Worm (Caenorhabditis elegans) whole organism, L3 larva: Measurements from ENCODE around the gene irld-21.

ENCODE experiments used
- egl-27 ChIP-seq: sonication (generic microtip); optimal IDR thresholded peaks from 4 replicates; lab custom pipeline; 2017; ENCODE audit warnings: missing biosample characterization, missing genetic modification reagents, missing genetic modification characterization
- elt-2 ChIP-seq: sonication (generic microtip); optimal IDR thresholded peaks from 2 replicates; lab custom pipeline; 2016; ENCODE audit warnings: missing genetic modification reagents, mild to moderate bottlenecking, missing genetic modification characterization, missing compliant biosample characterization
- elt-3 ChIP-seq, 3 experiments: fragments of 150-350 bp in 1 of 3; sonication (generic microtip) in 2 of 3; optimal IDR thresholded peaks; 2 replicates in 2 of 3; 4 replicates in 1 of 3; lab custom pipeline; 2014 to 2017; ENCODE audit warnings: missing biosample characterization in 3 of 3, missing genetic modification characterization in 3 of 3
- fkh-10 ChIP-seq: sonication (generic microtip); optimal IDR thresholded peaks from 2 replicates; lab custom pipeline; 2017; ENCODE audit warnings: missing biosample characterization, missing genetic modification reagents, missing genetic modification characterization
- nhr-76 ChIP-seq: fragments of 150-350 bp; sonication (generic microtip); optimal IDR thresholded peaks from 5 replicates; lab custom pipeline; 2014; ENCODE audit warnings: missing biosample characterization, missing genetic modification characterization
- nhr-77 ChIP-seq: fragments of 150-350 bp; optimal IDR thresholded peaks from 2 replicates; lab custom pipeline; 2014; ENCODE audit warnings: missing biosample characterization, missing genetic modification characterization
- snpc-4 ChIP-seq: fragments of 150-350 bp; optimal IDR thresholded peaks from 2 replicates; lab custom pipeline; 2014; ENCODE audit warnings: missing biosample characterization, missing genetic modification characterization

DNA sequence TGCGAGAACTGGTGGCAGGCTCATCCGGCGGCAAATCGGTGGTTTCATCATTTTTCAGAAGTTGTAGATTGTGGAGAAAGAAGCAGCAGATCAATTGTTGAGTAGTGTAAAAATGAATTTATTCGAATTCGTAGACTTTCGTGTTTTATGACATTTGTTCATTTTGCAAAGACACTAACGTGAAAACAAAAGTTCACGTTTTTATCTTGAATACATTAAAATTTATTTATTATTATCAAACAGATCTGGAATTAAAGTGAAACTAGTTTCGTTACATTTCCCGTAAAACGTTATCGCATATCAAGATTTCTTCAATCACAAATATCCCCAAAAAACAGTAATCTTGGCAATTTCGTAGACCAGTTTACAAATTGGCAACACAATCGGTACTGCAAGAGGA, 24.8 kb upstream of the irld-21 start, which contains the start of gene T14G10.8:
- TF ChIP-seq snpc-4 (tag; lab: Kevin White, UChicago) (no peak), egl-27 (tag; lab: Kevin White, UChicago) (no peak), fkh-10 (no peak), elt-2 (tag; lab: Kevin White, UChicago) (no peak), elt-3 (tag; optimal IDR thresholded peaks at IDR 0.05; lab: Kevin White, UChicago) (no peak), nhr-76 (tag; lab: Kevin White, UChicago) (no peak), nhr-77 (tag; lab: Kevin White, UChicago) (no peak)
